Worm (Caenorhabditis elegans) whole organism, L4/young adult: ENCODE measurements around the gene R160.13.

Source experiments
- W03F9.2 ChIP-seq: fragments of 150-350 bp; optimal IDR thresholded peaks from 2 replicates; lab custom pipeline; 2014; ENCODE audit warnings: missing biosample characterization, missing genetic modification characterization
- him-1 ChIP-seq: sonication (generic microtip); optimal IDR thresholded peaks from 2 replicates; lab custom pipeline; 2016; ENCODE audit warnings: missing genotype, missing genetic modification reagents, missing genetic modification characterization, missing compliant biosample characterization

DNA sequence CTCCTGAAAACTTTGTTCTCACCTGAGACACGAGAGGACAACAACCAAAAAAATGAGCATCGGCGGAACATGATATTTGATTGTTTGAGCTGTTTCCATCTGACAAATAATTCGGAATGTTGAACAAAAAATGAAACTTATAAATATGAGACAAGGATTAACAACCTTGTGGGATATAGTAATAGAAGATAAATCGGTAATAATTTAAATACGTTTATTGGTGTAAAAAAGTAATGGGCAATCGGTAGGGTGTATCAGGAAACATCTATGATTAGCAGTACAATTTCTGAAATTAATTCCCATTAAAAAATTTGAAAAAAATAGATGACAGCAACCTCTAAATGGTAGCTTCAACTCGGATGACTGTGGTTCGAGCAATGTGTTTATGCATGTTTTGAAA lies 3.9 kb downstream of the R160.13 start, which contains the start of gene R160.10:
- TF ChIP-seq W03F9.2 (tag; lab: Kevin White, UChicago) (no peak), him-1 (tag; lab: Kevin White, UChicago) (no peak)
